Worm (Caenorhabditis elegans) whole organism, L4 larva: Measurements from ENCODE around the gene F59B10.3.

ENCODE experiments used
- F37D6.2 ChIP-seq: sonication (generic microtip); optimal IDR thresholded peaks from 2 replicates; lab custom pipeline; 2016; ENCODE audit warnings: mild to moderate bottlenecking, missing genetic modification characterization, missing compliant biosample characterization
- F44E2.7 ChIP-seq: fragments of 200-800 bp; sonication (Bioruptor generic); IDR thresholded peaks from 2 replicates; pipeline ENCODE4 v2.1.2; 2022; ENCODE audit warnings: missing genetic modification characterization, missing compliant biosample characterization
- F49E8.2 ChIP-seq: sonication (generic microtip); optimal IDR thresholded peaks from 2 replicates; lab custom pipeline; 2016; ENCODE audit warnings: missing compliant biosample characterization, mild to moderate bottlenecking, missing genetic modification characterization, borderline replicate concordance
- R02D3.7 ChIP-seq: fragments of 150-350 bp; sonication (generic microtip); optimal IDR thresholded peaks from 3 replicates; lab custom pipeline; 2014; ENCODE audit warnings: missing biosample characterization, missing genetic modification characterization
- T26A8.4 ChIP-seq: fragments of 200-800 bp; sonication (Bioruptor generic); IDR thresholded peaks from 2 replicates; pipeline ENCODE4 v1.3.6; 2022; ENCODE audit warnings: missing genetic modification characterization, missing compliant biosample characterization
- Y48G9A.11 ChIP-seq: fragments of 200-800 bp; sonication (Bioruptor generic); IDR thresholded peaks from 2 replicates; pipeline ENCODE4 v1.3.6; 2022; ENCODE audit warnings: missing genetic modification reagents, missing genetic modification characterization, missing compliant biosample characterization
- Y5F2A.4 ChIP-seq: fragments of 200-800 bp; sonication (Bioruptor generic); optimal IDR thresholded peaks from 2 replicates; lab custom pipeline; 2018; ENCODE audit warnings: mild to moderate bottlenecking, missing genetic modification characterization, missing compliant biosample characterization
- Y75B8A.6 ChIP-seq: fragments of 200-800 bp; sonication (Bioruptor generic); IDR thresholded peaks from 2 replicates; pipeline ENCODE4 v1.3.6; 2022; ENCODE audit warnings: missing genetic modification reagents, missing genetic modification characterization, missing compliant biosample characterization
- ZK337.2 ChIP-seq: fragments of 200-800 bp; sonication (Bioruptor generic); IDR thresholded peaks from 2 replicates; pipeline ENCODE4 v1.3.6; 2022; ENCODE audit warnings: missing genetic modification reagents, missing genetic modification characterization, missing compliant biosample characterization
- ZK546.5 ChIP-seq, 2 experiments: sonication (generic microtip); optimal IDR thresholded peaks; 2 replicates each; lab custom pipeline; 2017; ENCODE audit warnings: missing biosample characterization in 2 of 2, missing genetic modification characterization in 2 of 2
- arid-1 ChIP-seq: fragments of 200-800 bp; sonication (Bioruptor generic); conservative IDR thresholded peaks from 2 replicates; pipeline ENCODE4 v1.3.6; 2022; ENCODE audit warnings: missing genetic modification reagents, missing genetic modification characterization, missing compliant biosample characterization
- ceh-20 ChIP-seq: fragments of 200-800 bp; sonication (Bioruptor generic); IDR thresholded peaks from 2 replicates; pipeline ENCODE4 v1.3.6; 2022; ENCODE audit warnings: missing genetic modification reagents, missing genetic modification characterization, missing compliant biosample characterization
- ceh-28 ChIP-seq: fragments of 150-350 bp; optimal IDR thresholded peaks from 2 replicates; lab custom pipeline; 2014; ENCODE audit warnings: missing biosample characterization, missing genetic modification reagents, missing genetic modification characterization
- ceh-44 ChIP-seq: fragments of 200-800 bp; sonication (Bioruptor generic); IDR thresholded peaks from 2 replicates; pipeline ENCODE4 v1.3.6; 2022; ENCODE audit warnings: missing genetic modification reagents, missing genetic modification characterization, missing compliant biosample characterization
- ceh-82 ChIP-seq: sonication (generic microtip); optimal IDR thresholded peaks from 2 replicates; lab custom pipeline; 2017; ENCODE audit warnings: missing biosample characterization, missing genetic modification characterization
- ces-1 ChIP-seq: fragments of 150-350 bp; sonication (generic microtip); optimal IDR thresholded peaks from 4 replicates; lab custom pipeline; 2014; ENCODE audit warnings: missing biosample characterization, missing genetic modification reagents, missing genetic modification characterization
- ctbp-1 ChIP-seq: fragments of 200-800 bp; sonication (Bioruptor generic); IDR thresholded peaks from 2 replicates; pipeline ENCODE4 v1.3.6; 2022; ENCODE audit warnings: missing genetic modification reagents, missing genetic modification characterization, missing compliant biosample characterization
- daf-12 ChIP-seq: fragments of 150-350 bp; optimal IDR thresholded peaks from 2 replicates; lab custom pipeline; 2014; ENCODE audit warnings: missing biosample characterization, missing genetic modification reagents, missing genetic modification characterization
- dmd-6 ChIP-seq: fragments of 200-800 bp; sonication (Bioruptor generic); IDR thresholded peaks from 2 replicates; pipeline ENCODE4 v1.3.6; 2022; ENCODE audit warnings: missing genetic modification reagents, missing genetic modification characterization, missing compliant biosample characterization
- egl-27 ChIP-seq: sonication (generic microtip); optimal IDR thresholded peaks from 3 replicates; lab custom pipeline; 2017; ENCODE audit warnings: missing biosample characterization, missing genetic modification reagents, missing genetic modification characterization
- fkh-10 ChIP-seq: fragments of 150-350 bp; optimal IDR thresholded peaks from 2 replicates; lab custom pipeline; 2014; ENCODE audit warnings: missing biosample characterization, missing genetic modification reagents, missing genetic modification characterization
- hlh-30 ChIP-seq: sonication (generic microtip); optimal IDR thresholded peaks from 2 replicates; lab custom pipeline; 2017; ENCODE audit warnings: antibody characterized with exemption, mild to moderate bottlenecking, missing genetic modification characterization, missing compliant biosample characterization; ENCODE audit not compliant: insufficient read depth
- lim-7 ChIP-seq: fragments of 200-800 bp; sonication (Bioruptor generic); IDR thresholded peaks from 2 replicates; pipeline ENCODE4 v1.3.6; 2022; ENCODE audit warnings: missing genetic modification characterization, missing compliant biosample characterization
- lin-29 ChIP-seq: fragments of 200-800 bp; sonication (Bioruptor generic); IDR thresholded peaks from 2 replicates; pipeline ENCODE4 v1.3.6; 2022; ENCODE audit warnings: missing genetic modification reagents, missing genetic modification characterization, missing compliant biosample characterization
- lin-38 ChIP-seq: fragments of 200-800 bp; sonication (Bioruptor generic); IDR thresholded peaks from 2 replicates; pipeline ENCODE4 v1.3.6; 2022; ENCODE audit warnings: missing genetic modification reagents, missing genetic modification characterization, missing compliant biosample characterization
- lin-39 ChIP-seq: fragments of 150-350 bp; optimal IDR thresholded peaks from 2 replicates; lab custom pipeline; 2014; ENCODE audit warnings: missing biosample characterization, missing genetic modification reagents, missing genetic modification characterization
- lir-3 ChIP-seq: sonication (generic microtip); optimal IDR thresholded peaks from 2 replicates; lab custom pipeline; 2016; ENCODE audit warnings: mild to moderate bottlenecking, missing genetic modification characterization, missing compliant biosample characterization
- madf-5 ChIP-seq, 2 experiments: fragments of 200-800 bp; sonication (Bioruptor generic); IDR thresholded peaks; 2 replicates each; pipeline ENCODE4 v1.3.6; 2022; ENCODE audit warnings: missing compliant biosample characterization in 2 of 2, missing genetic modification characterization in 2 of 2
- madf-9 ChIP-seq: fragments of 200-800 bp; sonication (Bioruptor generic); conservative IDR thresholded peaks from 2 replicates; pipeline ENCODE4 v1.3.6; 2022; ENCODE audit warnings: missing genetic modification reagents, missing genetic modification characterization, missing compliant biosample characterization
- mdl-1 ChIP-seq, 2 experiments: fragments of 150-350 bp in 1 of 2; sonication (generic microtip) in 1 of 2; optimal IDR thresholded peaks; 2 replicates each; lab custom pipeline; 2014 to 2017; ENCODE audit warnings: missing biosample characterization in 2 of 2, missing genetic modification characterization in 2 of 2
- mes-2 ChIP-seq: sonication (generic microtip); optimal IDR thresholded peaks from 2 replicates; lab custom pipeline; 2016; ENCODE audit warnings: missing genotype, mild to moderate bottlenecking, missing genetic modification characterization, missing compliant biosample characterization; ENCODE audit not compliant: poor library complexity, severe bottlenecking
- nhr-10 ChIP-seq: fragments of 150-350 bp; optimal IDR thresholded peaks from 2 replicates; lab custom pipeline; 2014; ENCODE audit warnings: missing biosample characterization, missing genetic modification characterization
- nhr-111 ChIP-seq: fragments of 200-800 bp; sonication (Bioruptor generic); optimal IDR thresholded peaks from 2 replicates; lab custom pipeline; 2018; ENCODE audit warnings: mild to moderate bottlenecking, missing genetic modification characterization, missing compliant biosample characterization
- nhr-25 ChIP-seq: sonication (generic microtip); optimal IDR thresholded peaks from 2 replicates; lab custom pipeline; 2017; ENCODE audit warnings: missing genetic modification characterization, mild to moderate bottlenecking, missing compliant biosample characterization, antibody characterized with exemption, moderate library complexity, borderline replicate concordance; ENCODE audit not compliant: insufficient read depth
- nhr-42 ChIP-seq: fragments of 200-800 bp; sonication (Bioruptor generic); IDR thresholded peaks from 2 replicates; pipeline ENCODE4 v1.3.6; 2022; ENCODE audit warnings: missing genetic modification characterization, missing compliant biosample characterization
- nhr-6 ChIP-seq: fragments of 150-350 bp; optimal IDR thresholded peaks from 2 replicates; lab custom pipeline; 2014; ENCODE audit warnings: missing biosample characterization, missing genetic modification characterization
- nhr-76 ChIP-seq: fragments of 150-350 bp; optimal IDR thresholded peaks from 2 replicates; lab custom pipeline; 2014; ENCODE audit warnings: missing biosample characterization, missing genetic modification characterization
- pha-4 ChIP-seq, 2 experiments: fragments of 150-350 bp in 1 of 2; fragments of 200-800 bp in 1 of 2; sonication (Bioruptor generic) in 1 of 2; IDR thresholded peaks in 1 of 2; optimal IDR thresholded peaks in 1 of 2; 2 replicates each; pipeline versions ENCODE4 v1.3.6 to Lab custom; 2014 to 2022; ENCODE audit warnings: missing genetic modification characterization in 2 of 2, missing genetic modification reagents in 2 of 2, missing biosample characterization in 1 of 2, missing compliant biosample characterization in 1 of 2
- php-3 ChIP-seq: fragments of 200-800 bp; sonication (Bioruptor generic); IDR thresholded peaks from 2 replicates; pipeline ENCODE4 v1.3.6; 2022; ENCODE audit warnings: missing genetic modification reagents, missing genetic modification characterization, missing compliant biosample characterization
- pqm-1 ChIP-seq: sonication (generic microtip); optimal IDR thresholded peaks from 2 replicates; lab custom pipeline; 2017; ENCODE audit warnings: missing biosample characterization, missing genetic modification characterization
- rbr-2 ChIP-seq: sonication (generic microtip); optimal IDR thresholded peaks from 2 replicates; lab custom pipeline; 2016; ENCODE audit warnings: missing genotype, missing genetic modification characterization, missing compliant biosample characterization
- sdz-12 ChIP-seq: fragments of 200-800 bp; sonication (Bioruptor generic); optimal IDR thresholded peaks from 2 replicates; lab custom pipeline; 2018; ENCODE audit warnings: mild to moderate bottlenecking, missing genetic modification characterization, missing compliant biosample characterization
- set-16 ChIP-seq: fragments of 200-800 bp; sonication (Bioruptor generic); IDR thresholded peaks from 2 replicates; pipeline ENCODE4 v1.3.6; 2022; ENCODE audit warnings: missing genetic modification reagents, missing genetic modification characterization, missing compliant biosample characterization
- tag-97 ChIP-seq: fragments of 200-800 bp; sonication (Bioruptor generic); IDR thresholded peaks from 2 replicates; pipeline ENCODE4 v1.3.6; 2022; ENCODE audit warnings: missing genetic modification characterization, missing compliant biosample characterization
- tra-1 ChIP-seq: fragments of 200-800 bp; sonication (Bioruptor generic); IDR thresholded peaks from 2 replicates; pipeline ENCODE4 v1.3.6; 2022; ENCODE audit warnings: missing genetic modification reagents, missing genetic modification characterization, missing compliant biosample characterization
- unc-130 ChIP-seq: sonication (generic microtip); optimal IDR thresholded peaks from 2 replicates; lab custom pipeline; 2016; ENCODE audit warnings: missing genetic modification reagents, missing genetic modification characterization, missing compliant biosample characterization
- unc-62 ChIP-seq, 3 experiments: fragments of 150-350 bp in 1 of 3; sonication (generic microtip); optimal IDR thresholded peaks in 2 of 3; peaks in 1 of 3; 1 replicate in 1 of 3; 2 replicates in 2 of 3; lab custom pipeline; 2014 to 2017; ENCODE audit warnings: missing biosample characterization in 3 of 3, missing genetic modification characterization in 3 of 3, missing genetic modification reagents in 3 of 3, missing genotype in 1 of 3
- zip-2 ChIP-seq: fragments of 150-350 bp; optimal IDR thresholded peaks from 2 replicates; lab custom pipeline; 2014; ENCODE audit warnings: missing biosample characterization, missing genetic modification characterization

The F59B10.3 gene

DNA sequence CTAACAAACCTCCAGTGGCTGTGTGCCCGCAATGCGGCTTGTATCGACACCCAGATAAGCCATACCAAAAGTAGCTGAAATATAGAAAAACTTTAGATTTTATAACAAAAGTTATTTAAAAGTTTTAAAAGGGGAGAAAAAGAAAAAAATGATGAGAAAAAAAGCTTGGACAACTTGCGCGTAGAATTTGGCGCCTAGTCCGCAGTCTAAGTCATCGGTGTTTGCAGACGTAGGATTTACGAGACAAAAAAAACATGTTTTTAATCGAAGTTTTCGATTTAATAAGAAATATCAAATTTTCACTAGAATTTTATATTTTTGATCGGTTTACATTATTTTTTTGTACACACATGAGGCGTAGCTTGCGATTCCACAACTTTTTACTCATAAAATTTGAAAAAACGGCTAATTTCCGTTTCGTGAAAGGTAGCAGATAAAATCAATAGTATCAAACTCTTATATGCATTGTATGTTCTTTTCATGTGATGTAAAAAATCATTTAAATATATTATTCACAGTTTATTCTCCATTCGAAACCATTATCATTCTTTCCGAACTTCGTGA lies 31.7 kb downstream of the F59B10.3 start, which contains the start of gene pro-1 (continued):
- TF ChIP-seq ZK337.2 (GFP tag; lab: Robert Waterston, UW) = peak; percentile 68; the same call in 1 of the 2 replicates
- TF ChIP-seq rbr-2 (tag; lab: Kevin White, UChicago) = peak; percentile 62
- TF ChIP-seq R02D3.7 (tag; lab: Kevin White, UChicago) = peak; percentile 80
- peak; percentile 89 for TF ChIP-seq lin-29 (GFP tag; lab: Robert Waterston, UW)
- TF ChIP-seq sdz-12 = peak; percentile 98
- peak; percentile 62 for TF ChIP-seq nhr-25 (tag; lab: Kevin White, UChicago)
- TF ChIP-seq Y48G9A.11 (GFP tag; lab: Robert Waterston, UW) = peak; percentile 56; the same call in 1 of the 2 replicates
- peak; percentile 54 for TF ChIP-seq dmd-6 (GFP tag; lab: Robert Waterston, UW)
- peak; percentile 79 for TF ChIP-seq mes-2 (tag; lab: Kevin White, UChicago)
- TF ChIP-seq ceh-44 (GFP tag; lab: Robert Waterston, UW) = no peak
- no peak for TF ChIP-seq nhr-10
- TF ChIP-seq lin-39 (tag; lab: Kevin White, UChicago) = no peak
- TF ChIP-seq nhr-111 (GFP tag; lab: Kevin White, UChicago) = peak; percentile 79
- TF ChIP-seq unc-62 (GFP tag; optimal IDR thresholded peaks at IDR 0.05 in 1 of 2; lab: Kevin White, UChicago) = peak in 1 of 2 experiments; percentile 90
- no peak for TF ChIP-seq unc-62 (tag; optimal IDR thresholded peaks at IDR 0.05; lab: Kevin White, UChicago)
- no peak for TF ChIP-seq ces-1 (GFP tag; lab: Kevin White, UChicago)
- TF ChIP-seq set-16 = 0 out of 2 replicates have a peak, but pooled peaks have one; percentile 7
- TF ChIP-seq pha-4 (GFP tag; IDR thresholded peaks at IDR 0.05; lab: Robert Waterston, UW) = peak; percentile 87
- TF ChIP-seq pha-4 (tag; optimal IDR thresholded peaks at IDR 0.05; lab: Kevin White, UChicago) = peak; percentile 32
- TF ChIP-seq daf-12 = no peak
- peak; percentile 96 for TF ChIP-seq ctbp-1 (GFP tag; lab: Robert Waterston, UW)
- peak; percentile 95 for TF ChIP-seq T26A8.4 (GFP tag; lab: Robert Waterston, UW)
- TF ChIP-seq F49E8.2 (tag; lab: Kevin White, UChicago) = no peak
- TF ChIP-seq zip-2 (tag; lab: Kevin White, UChicago) = peak; percentile 61
- TF ChIP-seq tag-97 (GFP tag; lab: Robert Waterston, UW) = peak; percentile 72; the same call in 1 of the 2 replicates
- TF ChIP-seq Y5F2A.4 (GFP tag; lab: Kevin White, UChicago) = no peak
- TF ChIP-seq egl-27 (tag; lab: Kevin White, UChicago) = no peak
- TF ChIP-seq ceh-82 = no peak
- no peak for TF ChIP-seq fkh-10
- peak; percentile 84 for TF ChIP-seq lin-38
- peak; percentile 45 to 73 for TF ChIP-seq madf-5 (GFP tag; IDR thresholded peaks at IDR 0.05; lab: Robert Waterston, UW)
- TF ChIP-seq F44E2.7 = no peak
- TF ChIP-seq lim-7 (GFP tag; lab: Robert Waterston, UW) = peak; percentile 70; the same call in 1 of the 2 replicates
- peak; percentile 52 for TF ChIP-seq ceh-28 (tag; lab: Kevin White, UChicago)
- TF ChIP-seq tra-1 = peak; percentile 65
- TF ChIP-seq hlh-30 (tag; lab: Kevin White, UChicago) = peak; percentile 83
- peak; percentile 45; the same call in 1 of the 2 replicates for TF ChIP-seq Y75B8A.6
- peak; percentile 76 for TF ChIP-seq nhr-6
- TF ChIP-seq nhr-42 (GFP tag; lab: Robert Waterston, UW) = peak; percentile 78
- no peak for TF ChIP-seq pqm-1
- TF ChIP-seq unc-130 (GFP tag; lab: Kevin White, UChicago) = no peak
- TF ChIP-seq F37D6.2 (tag; lab: Kevin White, UChicago) = peak; percentile 66
- no peak for TF ChIP-seq ZK546.5 (tag; optimal IDR thresholded peaks at IDR 0.05; lab: Kevin White, UChicago)
- no peak for TF ChIP-seq lir-3 (tag; lab: Kevin White, UChicago)
- no peak for TF ChIP-seq nhr-76 (tag; lab: Kevin White, UChicago)
- TF ChIP-seq mdl-1 (tag; optimal IDR thresholded peaks at IDR 0.05; lab: Kevin White, UChicago) = peak; percentile 6 to 13
- no peak for TF ChIP-seq madf-9 (GFP tag; lab: Robert Waterston, UW)
- peak; percentile 92 for TF ChIP-seq arid-1 (GFP tag; lab: Robert Waterston, UW)
- TF ChIP-seq php-3 (GFP tag; lab: Robert Waterston, UW) = peak; percentile 80
- TF ChIP-seq ceh-20 (GFP tag; lab: Robert Waterston, UW) = peak; percentile 92
